Worm (Caenorhabditis elegans) whole organism, L1 larva: ENCODE data around the gene T22H9.1.

Experiments
- C16A3.4 ChIP-seq: fragments of 150-350 bp; optimal IDR thresholded peaks from 2 replicates; lab custom pipeline; 2014; ENCODE audit warnings: missing biosample characterization, missing genetic modification characterization
- alr-1 ChIP-seq: fragments of 200-800 bp; sonication (Bioruptor generic); optimal IDR thresholded peaks from 2 replicates; lab custom pipeline; 2018; ENCODE audit warnings: borderline replicate concordance, mild to moderate bottlenecking, missing genetic modification characterization, missing compliant biosample characterization
- aly-2 ChIP-seq: fragments of 150-350 bp; optimal IDR thresholded peaks from 2 replicates; lab custom pipeline; 2014; ENCODE audit warnings: missing biosample characterization, missing genetic modification characterization
- ama-1 ChIP-seq: fragments of 150-350 bp; optimal IDR thresholded peaks from 2 replicates; lab custom pipeline; 2014
- ces-1 ChIP-seq: fragments of 150-350 bp; optimal IDR thresholded peaks from 2 replicates; lab custom pipeline; 2014; ENCODE audit warnings: missing biosample characterization, missing genetic modification reagents, missing genetic modification characterization
- dpl-1 ChIP-seq, 3 experiments: fragments of 150-350 bp in 2 of 3; sonication (generic microtip) in 1 of 3; optimal IDR thresholded peaks; 2 replicates each; lab custom pipeline; 2014 to 2017; ENCODE audit warnings: missing biosample characterization in 3 of 3, missing genetic modification characterization in 3 of 3, missing genetic modification reagents in 3 of 3
- dsc-1 ChIP-seq: sonication (generic microtip); optimal IDR thresholded peaks from 2 replicates; lab custom pipeline; 2016; ENCODE audit warnings: mild to moderate bottlenecking, missing genetic modification characterization, missing compliant biosample characterization
- efl-1 ChIP-seq, 4 experiments: fragments of 150-350 bp; optimal IDR thresholded peaks in 3 of 4; peaks in 1 of 4; 1 replicate in 1 of 4; 2 replicates in 3 of 4; lab custom pipeline; 2014; ENCODE audit warnings: missing biosample characterization in 2 of 4, missing genetic modification characterization in 2 of 4, missing genetic modification reagents in 2 of 4
- elt-2 ChIP-seq: sonication (generic microtip); optimal IDR thresholded peaks from 2 replicates; lab custom pipeline; 2016; ENCODE audit warnings: missing genetic modification characterization, mild to moderate bottlenecking, inconsistent platforms, missing compliant biosample characterization, missing genetic modification reagents
- fkh-10 ChIP-seq: sonication (generic microtip); optimal IDR thresholded peaks from 2 replicates; lab custom pipeline; 2017; ENCODE audit warnings: missing biosample characterization, missing genetic modification reagents, missing genetic modification characterization
- fkh-4 ChIP-seq: sonication (generic microtip); optimal IDR thresholded peaks from 2 replicates; lab custom pipeline; 2016; ENCODE audit warnings: missing compliant biosample characterization, missing genetic modification characterization, borderline replicate concordance
- hlh-4 ChIP-seq: sonication (generic microtip); optimal IDR thresholded peaks from 2 replicates; lab custom pipeline; 2016; ENCODE audit warnings: mild to moderate bottlenecking, missing genetic modification characterization, missing compliant biosample characterization
- jun-1 ChIP-seq: fragments of 150-350 bp; optimal IDR thresholded peaks from 2 replicates; lab custom pipeline; 2014; ENCODE audit warnings: missing biosample characterization, missing genetic modification reagents, missing genetic modification characterization
- lin-13 ChIP-seq: fragments of 150-350 bp; optimal IDR thresholded peaks from 2 replicates; lab custom pipeline; 2014; ENCODE audit warnings: missing biosample characterization, missing genetic modification reagents, missing genetic modification characterization
- lin-14 ChIP-seq: fragments of 200-800 bp; sonication (Bioruptor generic); optimal IDR thresholded peaks from 2 replicates; lab custom pipeline; 2018; ENCODE audit warnings: mild to moderate bottlenecking, missing genetic modification characterization, moderate library complexity, missing compliant biosample characterization
- lin-15B ChIP-seq: fragments of 150-350 bp; sonication (generic microtip); optimal IDR thresholded peaks from 3 replicates; lab custom pipeline; 2014; ENCODE audit warnings: missing biosample characterization, missing genetic modification characterization
- lin-35 ChIP-seq, 2 experiments: fragments of 150-350 bp; optimal IDR thresholded peaks; 2 replicates each; lab custom pipeline; 2014; ENCODE audit warnings: missing biosample characterization in 2 of 2, missing genetic modification characterization in 2 of 2, missing genetic modification reagents in 2 of 2
- lin-39 ChIP-seq: fragments of 150-350 bp; optimal IDR thresholded peaks from 2 replicates; lab custom pipeline; 2014; ENCODE audit warnings: missing biosample characterization, missing genetic modification reagents, missing genetic modification characterization
- lir-3 ChIP-seq: sonication (generic microtip); optimal IDR thresholded peaks from 2 replicates; lab custom pipeline; 2016; ENCODE audit warnings: mild to moderate bottlenecking, missing genetic modification characterization, moderate library complexity, missing compliant biosample characterization; ENCODE audit not compliant: poor library complexity
- lsy-2 ChIP-seq, 2 experiments: fragments of 150-350 bp; optimal IDR thresholded peaks; 2 replicates each; lab custom pipeline; 2014; ENCODE audit warnings: missing biosample characterization in 2 of 2, missing genetic modification characterization in 2 of 2
- mdl-1 ChIP-seq, 2 experiments: fragments of 150-350 bp; optimal IDR thresholded peaks; 2 replicates each; lab custom pipeline; 2014 to 2017; ENCODE audit warnings: missing biosample characterization in 2 of 2, missing genetic modification characterization in 2 of 2, inconsistent platforms in 1 of 2
- mef-2 ChIP-seq: fragments of 150-350 bp; optimal IDR thresholded peaks from 2 replicates; lab custom pipeline; 2014; ENCODE audit warnings: missing biosample characterization, missing genetic modification characterization
- mep-1 ChIP-seq: fragments of 150-350 bp; optimal IDR thresholded peaks from 2 replicates; lab custom pipeline; 2014; ENCODE audit warnings: missing biosample characterization, missing genetic modification characterization
- nhr-11 ChIP-seq: fragments of 150-350 bp; optimal IDR thresholded peaks from 2 replicates; lab custom pipeline; 2014; ENCODE audit warnings: missing biosample characterization, missing genetic modification characterization
- nhr-19 ChIP-seq: fragments of 200-800 bp; sonication (Bioruptor generic); conservative IDR thresholded peaks from 2 replicates; pipeline ENCODE4 v1.3.6; 2022; ENCODE audit warnings: missing genetic modification characterization, missing compliant biosample characterization
- nhr-20 ChIP-seq: sonication (generic microtip); optimal IDR thresholded peaks from 2 replicates; lab custom pipeline; 2016; ENCODE audit warnings: mild to moderate bottlenecking, missing genetic modification characterization, missing compliant biosample characterization
- nhr-47 ChIP-seq: sonication (generic microtip); optimal IDR thresholded peaks from 2 replicates; lab custom pipeline; 2016; ENCODE audit warnings: mild to moderate bottlenecking, missing genetic modification characterization, moderate library complexity, missing compliant biosample characterization
- nhr-71 ChIP-seq: sonication (generic microtip); optimal IDR thresholded peaks from 2 replicates; lab custom pipeline; 2016; ENCODE audit warnings: mild to moderate bottlenecking, missing genetic modification characterization, moderate library complexity, missing compliant biosample characterization
- nhr-76 ChIP-seq: sonication (generic microtip); optimal IDR thresholded peaks from 2 replicates; lab custom pipeline; 2017; ENCODE audit warnings: missing biosample characterization, missing genetic modification characterization
- nhr-77 ChIP-seq: fragments of 150-350 bp; optimal IDR thresholded peaks from 2 replicates; lab custom pipeline; 2014; ENCODE audit warnings: missing biosample characterization, missing genetic modification characterization
- nhr-84 ChIP-seq: sonication (generic microtip); optimal IDR thresholded peaks from 2 replicates; lab custom pipeline; 2017; ENCODE audit warnings: missing biosample characterization, missing genetic modification characterization
- nhr-85 ChIP-seq: sonication (generic microtip); peaks from one replicate; lab custom pipeline; 2016; ENCODE audit warnings: missing genetic modification characterization, inconsistent platforms, missing compliant biosample characterization
- pag-3 ChIP-seq: sonication (generic microtip); optimal IDR thresholded peaks from 2 replicates; lab custom pipeline; 2017; ENCODE audit warnings: missing genetic modification characterization, mild to moderate bottlenecking, missing compliant biosample characterization, antibody characterized with exemption, borderline replicate concordance; ENCODE audit not compliant: insufficient read depth
- pax-3 ChIP-seq: fragments of 200-800 bp; sonication (Bioruptor generic); optimal IDR thresholded peaks from 2 replicates; lab custom pipeline; 2018; ENCODE audit warnings: mild to moderate bottlenecking, missing genetic modification characterization, moderate library complexity, missing compliant biosample characterization
- pqm-1 ChIP-seq: sonication (generic microtip); optimal IDR thresholded peaks from 3 replicates; lab custom pipeline; 2017; ENCODE audit warnings: missing biosample characterization, missing genetic modification characterization
- rnt-1 ChIP-seq: sonication (generic microtip); optimal IDR thresholded peaks from 2 replicates; lab custom pipeline; 2016; ENCODE audit warnings: mild to moderate bottlenecking, missing genetic modification characterization, moderate library complexity, missing compliant biosample characterization
- skn-1 ChIP-seq: fragments of 150-350 bp; optimal IDR thresholded peaks from 2 replicates; lab custom pipeline; 2014; ENCODE audit warnings: missing biosample characterization, missing genetic modification characterization
- snpc-4 ChIP-seq: fragments of 150-350 bp; optimal IDR thresholded peaks from 2 replicates; lab custom pipeline; 2014; ENCODE audit warnings: missing biosample characterization, missing genetic modification characterization
- snu-23 ChIP-seq: sonication (generic microtip); optimal IDR thresholded peaks from 2 replicates; lab custom pipeline; 2016; ENCODE audit warnings: missing genetic modification characterization, missing compliant biosample characterization
- sup-37 ChIP-seq: fragments of 200-800 bp; sonication (Bioruptor generic); optimal IDR thresholded peaks from 2 replicates; lab custom pipeline; 2018; ENCODE audit warnings: mild to moderate bottlenecking, missing genetic modification characterization, missing compliant biosample characterization
- swsn-7 ChIP-seq: sonication (generic microtip); optimal IDR thresholded peaks from 2 replicates; lab custom pipeline; 2016; ENCODE audit warnings: missing genetic modification characterization, missing compliant biosample characterization
- tbx-2 ChIP-seq: sonication (generic microtip); optimal IDR thresholded peaks from 2 replicates; lab custom pipeline; 2016; ENCODE audit warnings: missing genetic modification characterization, missing compliant biosample characterization
- unc-62 ChIP-seq: fragments of 150-350 bp; optimal IDR thresholded peaks from 2 replicates; lab custom pipeline; 2014; ENCODE audit warnings: missing biosample characterization, missing genetic modification reagents, missing genetic modification characterization
- unc-98 ChIP-seq: fragments of 200-800 bp; sonication (Bioruptor generic); IDR thresholded peaks from 2 replicates; pipeline ENCODE4 v1.3.6; 2022; ENCODE audit warnings: missing genetic modification characterization, missing compliant biosample characterization
- xbp-1 ChIP-seq: sonication (generic microtip); optimal IDR thresholded peaks from 2 replicates; lab custom pipeline; 2016; ENCODE audit warnings: missing genetic modification characterization, missing compliant biosample characterization
- zag-1 ChIP-seq: fragments of 150-350 bp; optimal IDR thresholded peaks from 2 replicates; lab custom pipeline; 2014; ENCODE audit warnings: missing biosample characterization, missing genetic modification characterization
- ztf-11 ChIP-seq, 2 experiments: sonication (generic microtip); optimal IDR thresholded peaks; 2 replicates each; lab custom pipeline; 2016 to 2017; ENCODE audit warnings: missing genetic modification characterization in 2 of 2, missing biosample characterization in 1 of 2, missing compliant biosample characterization in 1 of 2

Gene T22H9.1

DNA sequence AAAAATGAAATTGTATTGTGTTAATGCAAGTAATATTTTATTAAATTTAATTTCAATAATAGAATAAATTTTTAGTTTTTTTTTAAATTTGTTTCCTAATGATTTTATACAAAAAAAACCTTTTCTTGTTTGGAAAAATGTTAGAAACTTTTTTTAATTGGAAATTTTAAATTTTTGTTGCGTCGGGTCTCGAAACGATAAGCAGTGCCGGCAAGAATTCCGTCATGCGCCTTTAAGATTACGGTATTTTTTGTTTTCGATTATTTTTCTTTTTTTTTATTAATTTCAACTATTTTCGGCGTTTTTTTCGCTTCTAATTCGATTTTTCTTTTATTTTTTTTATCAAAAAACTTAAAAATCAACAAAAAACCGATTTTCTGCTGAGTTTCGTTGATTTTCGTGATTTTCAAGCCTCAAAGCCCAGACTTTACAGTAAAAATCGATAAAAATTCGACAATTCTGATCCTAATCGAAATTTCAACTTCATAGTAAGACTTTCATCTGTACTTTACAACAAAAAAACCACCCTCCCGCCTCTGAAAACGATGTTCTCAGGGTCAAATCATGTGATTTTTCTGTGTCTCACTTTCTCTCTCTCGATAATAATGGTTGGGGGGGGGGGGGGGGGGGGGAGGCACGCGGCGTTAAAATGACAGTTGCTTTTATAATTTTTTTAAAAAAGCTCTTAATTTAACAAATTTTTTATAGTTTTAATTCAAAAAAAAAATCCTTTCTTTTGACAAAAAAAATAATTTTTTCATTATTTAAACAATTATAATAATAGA, 11.8 kb upstream of the T22H9.1 start:
- no peak for TF ChIP-seq efl-1 (optimal IDR thresholded peaks at IDR 0.05; lab: Kevin White, UChicago)
- peak in 1 of 2 experiments; percentile 73 for TF ChIP-seq efl-1 (GFP tag; optimal IDR thresholded peaks at IDR 0.05 in 1 of 2; lab: Kevin White, UChicago)
- TF ChIP-seq nhr-19 (GFP tag; lab: Robert Waterston, UW) = peak; percentile 20
- TF ChIP-seq rnt-1 (tag; lab: Kevin White, UChicago) = peak; percentile 18
- no peak for TF ChIP-seq ces-1 (GFP tag; lab: Kevin White, UChicago)
- no peak for TF ChIP-seq jun-1 (tag; lab: Kevin White, UChicago)
- TF ChIP-seq lin-14 (GFP tag; lab: Kevin White, UChicago) = peak; percentile 91
- TF ChIP-seq lin-35 (GFP tag; optimal IDR thresholded peaks at IDR 0.05; lab: Kevin White, UChicago) = peak in 1 of 2 experiments; percentile 24
- peak; percentile 75 for TF ChIP-seq nhr-85 (tag; lab: Kevin White, UChicago)
- TF ChIP-seq nhr-77 = no peak
- no peak for TF ChIP-seq nhr-47 (tag; lab: Kevin White, UChicago)

DNA sequence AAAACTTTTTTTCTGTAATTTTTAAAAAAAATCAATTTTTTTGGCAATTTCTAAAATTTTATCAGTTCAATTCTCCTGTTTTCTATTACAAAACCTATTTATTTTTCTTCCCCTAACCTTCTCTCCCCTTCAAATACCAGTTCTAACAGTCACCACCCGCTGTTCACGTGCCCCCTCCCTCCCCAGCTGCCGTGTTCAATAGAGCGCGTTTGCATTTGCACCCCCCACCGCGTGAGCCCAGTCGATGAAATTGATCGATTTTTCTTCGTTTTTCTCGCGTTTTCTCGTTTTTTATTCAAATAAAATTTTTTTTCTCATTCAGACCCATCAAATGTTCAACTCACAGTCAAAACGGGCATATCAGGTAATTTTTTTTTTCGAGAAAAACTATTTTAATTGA, 10.5 kb upstream of the T22H9.1 start, which contains the start of gene atg-9:
Gene atg-9 (plus strand): TSS at position 332 of the 400 bp plus-strand sequence.
- TF ChIP-seq aly-2 (no peak), lsy-2 (tag; optimal IDR thresholded peaks at IDR 0.05; lab: Kevin White, UChicago) (peak; percentile 70 to 77), snpc-4 (tag; lab: Kevin White, UChicago) (peak; percentile 44), alr-1 (no peak), zag-1 (tag; lab: Kevin White, UChicago) (no peak), nhr-47 (tag; lab: Kevin White, UChicago) (peak; percentile 63), skn-1 (peak; percentile 81), C16A3.4 (tag; lab: Kevin White, UChicago) (peak; percentile 88), elt-2 (tag; lab: Kevin White, UChicago) (peak; percentile 36), nhr-77 (peak; percentile 58), swsn-7 (tag; lab: Kevin White, UChicago) (peak; percentile 46), pax-3 (tag; lab: Kevin White, UChicago) (no peak), fkh-4 (tag; lab: Kevin White, UChicago) (no peak), nhr-20 (tag; lab: Kevin White, UChicago) (peak; percentile 78), ces-1 (GFP tag; lab: Kevin White, UChicago) (no peak), nhr-11 (tag; lab: Kevin White, UChicago) (no peak), pag-3 (tag; lab: Kevin White, UChicago) (peak; percentile 37), lin-39 (tag; lab: Kevin White, UChicago) (no peak), ama-1 (lab: Kevin White, UChicago) (peak; percentile 67), ztf-11 (tag; optimal IDR thresholded peaks at IDR 0.05; lab: Kevin White, UChicago) (peak in 1 of 2 experiments; percentile 32), unc-62 (GFP tag; lab: Kevin White, UChicago) (no peak), snu-23 (peak; percentile 75), nhr-76 (tag; lab: Kevin White, UChicago) (no peak), nhr-85 (tag; lab: Kevin White, UChicago) (peak; percentile 89), fkh-10 (GFP tag; lab: Kevin White, UChicago) (no peak), tbx-2 (tag; lab: Kevin White, UChicago) (peak; percentile 43), dsc-1 (tag; lab: Kevin White, UChicago) (peak; percentile 33), xbp-1 (tag; lab: Kevin White, UChicago) (peak; percentile 40), nhr-71 (tag; lab: Kevin White, UChicago) (peak; percentile 78), nhr-19 (GFP tag; lab: Robert Waterston, UW) (peak; percentile 75), mdl-1 (tag; optimal IDR thresholded peaks at IDR 0.05; lab: Kevin White, UChicago) (peak in 1 of 2 experiments; percentile 98), lin-15B (peak; percentile 34), mef-2 (tag; lab: Kevin White, UChicago) (no peak), unc-98 (no peak), mep-1 (tag; lab: Kevin White, UChicago) (peak; percentile 88), lir-3 (no peak), hlh-4 (tag; lab: Kevin White, UChicago) (no peak), nhr-84 (tag; lab: Kevin White, UChicago) (no peak), dpl-1 (GFP tag; optimal IDR thresholded peaks at IDR 0.05; lab: Kevin White, UChicago) (peak; percentile 55 to 75 (median 67)), lin-13 (GFP tag; lab: Kevin White, UChicago) (peak; percentile 80), pqm-1 (no peak), lin-14 (GFP tag; lab: Kevin White, UChicago) (peak; percentile 97), sup-37 (GFP tag; lab: Kevin White, UChicago) (no peak)
